Worm (Caenorhabditis elegans) whole organism, early embryonic: ENCODE results near the gene srt-28.

Experiments used
- ets-7 ChIP-seq: sonication (generic microtip); optimal IDR thresholded peaks from 2 replicates; lab custom pipeline; 2016; ENCODE audit warnings: missing genotype, missing genetic modification characterization, missing compliant biosample characterization
- sea-1 ChIP-seq: fragments of 200-800 bp; sonication (Bioruptor generic); conservative IDR thresholded peaks from 2 replicates; pipeline ENCODE4 v1.3.6; 2022; ENCODE audit warnings: missing genetic modification characterization, missing compliant biosample characterization

ce11 chrV:2718688-2719185 is 5.3 kb upstream of the srt-28 start, which contains the start of gene srt-29:
- TF ChIP-seq sea-1: no peak
- no peak for TF ChIP-seq ets-7 (tag; lab: Kevin White, UChicago)
